Fruit fly (Drosophila melanogaster) whole organism, embryonic: ENCODE results near the gene CG12659.

Source experiments
- Atf6 ChIP-seq: fragments of 200-800 bp; sonication (Bioruptor generic); IDR thresholded peaks from 2 replicates; pipeline ENCODE4 v1.3.6; 2022; ENCODE audit warnings: missing biosample characterization, missing genetic modification characterization
- CG10654 ChIP-seq: fragments of 200-800 bp; sonication (Bioruptor generic); optimal IDR thresholded peaks from 2 replicates; lab custom pipeline; 2016; ENCODE audit warnings: missing biosample characterization, missing genetic modification characterization
- CG10959 ChIP-seq: fragments of 200-800 bp; sonication (Bioruptor generic); IDR thresholded peaks from 2 replicates; pipeline ENCODE4 v1.3.6; 2022; ENCODE audit warnings: missing biosample characterization, missing genetic modification characterization
- CG11085 ChIP-seq: fragments of 200-800 bp; sonication (Bioruptor generic); IDR thresholded peaks from 2 replicates; pipeline ENCODE4 v1.3.6; 2022; ENCODE audit warnings: missing biosample characterization, missing genetic modification characterization
- CG11723 ChIP-seq: fragments of 200-800 bp; sonication (Bioruptor generic); optimal IDR thresholded peaks from 2 replicates; lab custom pipeline; 2017; ENCODE audit warnings: missing biosample characterization, mild to moderate bottlenecking, missing genetic modification characterization
- CG12391 ChIP-seq: fragments of 200-800 bp; sonication (Bioruptor generic); optimal IDR thresholded peaks from 3 replicates; lab custom pipeline; 2018; ENCODE audit warnings: missing biosample characterization, mild to moderate bottlenecking, missing genetic modification characterization, moderate library complexity
- CG12659 ChIP-seq: fragments of 200-800 bp; sonication (Bioruptor generic); optimal IDR thresholded peaks from 3 replicates; lab custom pipeline; 2017; ENCODE audit warnings: mild to moderate bottlenecking, missing biosample characterization, missing genetic modification reagents, missing genetic modification characterization
- CG12942 ChIP-seq: fragments of 200-800 bp; sonication (Bioruptor generic); optimal IDR thresholded peaks from 3 replicates; lab custom pipeline; 2016; ENCODE audit warnings: missing biosample characterization, missing genetic modification characterization
- CG14441 ChIP-seq: fragments of 200-800 bp; sonication (Bioruptor generic); IDR thresholded peaks from 2 replicates; pipeline ENCODE4 v1.3.6; 2022; ENCODE audit warnings: missing biosample characterization, missing genetic modification characterization
- CG14860 ChIP-seq: fragments of 200-800 bp; sonication (Bioruptor generic); IDR thresholded peaks from 3 replicates; pipeline ENCODE4 v1.3.6; 2022; ENCODE audit warnings: missing biosample characterization, missing genetic modification characterization; ENCODE audit not compliant: partially characterized antibody
- CG15073 ChIP-seq: fragments of 200-800 bp; sonication (Bioruptor generic); optimal IDR thresholded peaks from 2 replicates; lab custom pipeline; 2016; ENCODE audit warnings: missing biosample characterization, missing genetic modification characterization
- CG15269 ChIP-seq: fragments of 200-800 bp; sonication (Bioruptor generic); optimal IDR thresholded peaks from 2 replicates; lab custom pipeline; 2018; ENCODE audit warnings: missing biosample characterization, mild to moderate bottlenecking, missing genetic modification characterization, moderate library complexity
- CG17385 ChIP-seq: fragments of 200-800 bp; sonication (Bioruptor generic); optimal IDR thresholded peaks from 3 replicates; lab custom pipeline; 2018; ENCODE audit warnings: missing biosample characterization, mild to moderate bottlenecking, missing genetic modification characterization
- CG17912 ChIP-seq: fragments of 200-800 bp; sonication (Bioruptor generic); optimal IDR thresholded peaks from 2 replicates; lab custom pipeline; 2018; ENCODE audit warnings: missing biosample characterization, mild to moderate bottlenecking, missing genetic modification characterization
- CG2129 ChIP-seq: fragments of 200-800 bp; sonication (Bioruptor generic); IDR thresholded peaks from 2 replicates; pipeline ENCODE4 v1.3.6; 2022; ENCODE audit warnings: missing biosample characterization, missing genetic modification characterization; ENCODE audit not compliant: partially characterized antibody
- CG30403 ChIP-seq: fragments of 200-800 bp; sonication (Bioruptor generic); optimal IDR thresholded peaks from 3 replicates; lab custom pipeline; 2016; ENCODE audit warnings: missing biosample characterization, missing genetic modification characterization
- CG32772 ChIP-seq: fragments of 200-800 bp; sonication (Bioruptor generic); IDR thresholded peaks from 2 replicates; pipeline ENCODE4 v1.3.6; 2022; ENCODE audit warnings: missing biosample characterization, missing genetic modification characterization
- CG34376 ChIP-seq: fragments of 200-800 bp; sonication (Bioruptor generic); optimal IDR thresholded peaks from 2 replicates; lab custom pipeline; 2018; ENCODE audit warnings: missing biosample characterization, mild to moderate bottlenecking, missing genetic modification characterization
- CG43689 ChIP-seq: fragments of 200-800 bp; sonication (Bioruptor generic); IDR thresholded peaks from 2 replicates; pipeline ENCODE4 v1.3.6; 2022; ENCODE audit warnings: missing biosample characterization, missing genetic modification characterization
- CG4820 ChIP-seq: fragments of 200-800 bp; sonication (Bioruptor generic); optimal IDR thresholded peaks from 3 replicates; lab custom pipeline; 2016; ENCODE audit warnings: missing biosample characterization, missing genetic modification characterization
- CG6765 ChIP-seq: fragments of 200-800 bp; sonication (Bioruptor generic); optimal IDR thresholded peaks from 3 replicates; lab custom pipeline; 2017; ENCODE audit warnings: missing biosample characterization, mild to moderate bottlenecking, missing genetic modification characterization
- CG7963 ChIP-seq: fragments of 200-800 bp; sonication (Bioruptor generic); IDR thresholded peaks from 3 replicates; pipeline ENCODE4 v1.3.6; 2022; ENCODE audit warnings: missing biosample characterization, missing genetic modification characterization; ENCODE audit not compliant: partially characterized antibody
- CG8359 ChIP-seq: fragments of 200-800 bp; sonication (Bioruptor generic); optimal IDR thresholded peaks from 2 replicates; lab custom pipeline; 2017; ENCODE audit warnings: missing biosample characterization, mild to moderate bottlenecking, missing genetic modification characterization, borderline replicate concordance
- Chrac-16 ChIP-seq: fragments of 200-800 bp; sonication (Bioruptor generic); optimal IDR thresholded peaks from 3 replicates; lab custom pipeline; 2016; ENCODE audit warnings: missing biosample characterization, missing genetic modification characterization
- Doc2 ChIP-seq: fragments of 200-800 bp; sonication (Bioruptor generic); IDR thresholded peaks from 2 replicates; pipeline ENCODE4 v1.3.6; 2022; ENCODE audit warnings: missing biosample characterization, missing genetic modification characterization
- Dref ChIP-seq: fragments of 200-800 bp; sonication (Bioruptor generic); IDR thresholded peaks from 2 replicates; pipeline ENCODE4 v1.3.6; 2022; ENCODE audit warnings: missing biosample characterization, missing genetic modification characterization
- HLH3B ChIP-seq: fragments of 200-800 bp; sonication (Bioruptor generic); IDR thresholded peaks from 2 replicates; pipeline ENCODE4 v1.3.6; 2022; ENCODE audit warnings: missing biosample characterization, missing genetic modification characterization
- Hand ChIP-seq: fragments of 200-800 bp; sonication (Bioruptor generic); optimal IDR thresholded peaks from 2 replicates; lab custom pipeline; 2017; ENCODE audit warnings: mild to moderate bottlenecking, missing biosample characterization, missing genetic modification reagents, missing genetic modification characterization
- Hr39 ChIP-seq: fragments of >200 bp; optimal IDR thresholded peaks from 2 replicates; lab custom pipeline; 2017
- Hr78 ChIP-seq, 2 experiments: fragments of 200-800 bp in 1 of 2; fragments of >200 bp in 1 of 2; sonication (Bioruptor generic) in 1 of 2; optimal IDR thresholded peaks; 2 replicates each; lab custom pipeline; 2017 to 2019; ENCODE audit warnings: missing biosample characterization in 2 of 2, missing genetic modification characterization in 2 of 2, mild to moderate bottlenecking in 1 of 2, moderate library complexity in 1 of 2
- Lim3 ChIP-seq: fragments of 200-800 bp; sonication (Bioruptor generic); IDR thresholded peaks from 2 replicates; pipeline ENCODE4 v1.3.6; 2022; ENCODE audit warnings: missing biosample characterization, missing genetic modification characterization
- Lpt ChIP-seq: fragments of >200 bp; optimal IDR thresholded peaks from 2 replicates; lab custom pipeline; 2018; ENCODE audit warnings: missing biosample characterization, missing genetic modification characterization
- MTF-1 ChIP-seq: fragments of 200-800 bp; sonication (Bioruptor generic); optimal IDR thresholded peaks from 2 replicates; lab custom pipeline; 2018; ENCODE audit warnings: missing biosample characterization, mild to moderate bottlenecking, missing genetic modification characterization, borderline replicate concordance
- Poxn ChIP-seq: fragments of 200-800 bp; sonication (Bioruptor generic); IDR thresholded peaks from 2 replicates; pipeline ENCODE4 v1.3.6; 2022; ENCODE audit warnings: missing biosample characterization, missing genetic modification characterization
- Usf ChIP-seq: fragments of 200-800 bp; sonication (Bioruptor generic); optimal IDR thresholded peaks from 2 replicates; lab custom pipeline; 2017; ENCODE audit warnings: missing genotype, missing biosample characterization, missing genetic modification characterization
- ap ChIP-seq: fragments of 200-800 bp; sonication (Bioruptor generic); IDR thresholded peaks from 2 replicates; pipeline ENCODE4 v1.3.6; 2022; ENCODE audit warnings: missing biosample characterization, missing genetic modification characterization
- da ChIP-seq: fragments of 200-800 bp; sonication (Bioruptor generic); optimal IDR thresholded peaks from 2 replicates; lab custom pipeline; 2016; ENCODE audit warnings: missing biosample characterization, missing genetic modification characterization
- dati ChIP-seq: fragments of 200-800 bp; sonication (Bioruptor generic); IDR thresholded peaks from 2 replicates; pipeline ENCODE4 v1.3.6; 2022; ENCODE audit warnings: missing biosample characterization, missing genetic modification characterization
- dpn ChIP-seq, 2 experiments: fragments of 200-800 bp; sonication (Bioruptor generic); optimal IDR thresholded peaks; 3 replicates each; lab custom pipeline; 2016; ENCODE audit warnings: missing biosample characterization in 2 of 2, missing genetic modification characterization in 2 of 2
- gro ChIP-seq: fragments of 200-800 bp; sonication (Bioruptor generic); optimal IDR thresholded peaks from 2 replicates; lab custom pipeline; 2016; ENCODE audit warnings: missing biosample characterization, missing genetic modification characterization
- hb ChIP-seq: fragments of 200-800 bp; sonication (Bioruptor generic); IDR thresholded peaks from 3 replicates; pipeline ENCODE4 v1.3.6; 2022; ENCODE audit warnings: missing biosample characterization, missing genetic modification characterization; ENCODE audit not compliant: partially characterized antibody
- hkb ChIP-seq, 2 experiments: fragments of 200-800 bp in 1 of 2; fragments of >200 bp in 1 of 2; sonication (Bioruptor generic) in 1 of 2; IDR thresholded peaks in 1 of 2; optimal IDR thresholded peaks in 1 of 2; 2 replicates each; pipeline versions ENCODE4 v1.3.6 to Lab custom; 2017 to 2022; ENCODE audit warnings: missing biosample characterization in 1 of 2, missing genetic modification characterization in 1 of 2
- nom ChIP-seq: fragments of 200-800 bp; sonication (Bioruptor generic); optimal IDR thresholded peaks from 2 replicates; lab custom pipeline; 2017; ENCODE audit warnings: missing biosample characterization, missing genetic modification characterization, mild to moderate bottlenecking, moderate library complexity, missing genetic modification reagents
- pzg ChIP-seq: fragments of 200-800 bp; sonication (Bioruptor generic); optimal IDR thresholded peaks from 3 replicates; lab custom pipeline; 2018; ENCODE audit warnings: missing biosample characterization, mild to moderate bottlenecking, missing genetic modification characterization, moderate library complexity
- ranshi ChIP-seq: fragments of 200-800 bp; sonication (Bioruptor generic); IDR thresholded peaks from 2 replicates; pipeline ENCODE4 v1.3.6; 2022; ENCODE audit warnings: missing biosample characterization, missing genetic modification characterization
- slp2 ChIP-seq: fragments of 200-800 bp; sonication (Bioruptor generic); optimal IDR thresholded peaks from 2 replicates; lab custom pipeline; 2016; ENCODE audit warnings: missing biosample characterization, missing genetic modification characterization
- tgo ChIP-seq: fragments of 200-800 bp; sonication (Bioruptor generic); IDR thresholded peaks from 3 replicates; pipeline ENCODE4 v1.3.6; 2022; ENCODE audit warnings: missing biosample characterization, missing genetic modification characterization
- tup ChIP-seq: fragments of 200-800 bp; sonication (Bioruptor generic); optimal IDR thresholded peaks from 2 replicates; lab custom pipeline; 2016; ENCODE audit warnings: missing biosample characterization, mild to moderate bottlenecking, missing genetic modification characterization, moderate library complexity
- usp ChIP-seq: fragments of >200 bp; optimal IDR thresholded peaks from 2 replicates; lab custom pipeline; 2017; ENCODE audit warnings: missing biosample characterization, missing genetic modification characterization
- vfl ChIP-seq: fragments of 200-800 bp; sonication (Bioruptor generic); optimal IDR thresholded peaks from 2 replicates; lab custom pipeline; 2016; ENCODE audit warnings: missing biosample characterization, missing genetic modification characterization
- wdn ChIP-seq: fragments of 200-800 bp; sonication (Bioruptor generic); IDR thresholded peaks from 2 replicates; pipeline ENCODE4 v1.3.6; 2022; ENCODE audit warnings: missing biosample characterization, missing genetic modification characterization

The CG12659 gene

dm6 chrX:8588607-8589171, 2.8 kb downstream of the CG12659 start, which contains the start of gene CG12081 (continued):
- no peak for TF ChIP-seq CG34376 (GFP tag; lab: Kevin White, UChicago)
- TF ChIP-seq MTF-1, result no peak
- TF ChIP-seq CG11085 (GFP tag; lab: Robert Waterston, UW), result no peak
- no peak for TF ChIP-seq tgo
- peak; percentile 87 for TF ChIP-seq CG7963 (GFP tag; lab: Robert Waterston, UW)
- TF ChIP-seq CG32772, result no peak
- no peak for TF ChIP-seq tup (GFP tag; lab: Kevin White, UChicago)
- TF ChIP-seq Poxn, result no peak
- TF ChIP-seq ranshi (GFP tag; lab: Robert Waterston, UW), result no peak
- TF ChIP-seq ap (GFP tag; lab: Robert Waterston, UW), result no peak
- no peak for TF ChIP-seq da (GFP tag; lab: Kevin White, UChicago)
- TF ChIP-seq CG2129, result no peak; the same call in 1 of the 2 replicates
- no peak for TF ChIP-seq CG15073 (GFP tag; lab: Kevin White, UChicago)
- no peak for TF ChIP-seq Lim3
- TF ChIP-seq CG14860 (GFP tag; lab: Robert Waterston, UW), result peak; percentile 87
- TF ChIP-seq CG6765, result no peak
- no peak for TF ChIP-seq CG8359 (GFP tag; lab: Kevin White, UChicago)
- no peak for TF ChIP-seq vfl (GFP tag; lab: Kevin White, UChicago)
- TF ChIP-seq Hr78 (GFP tag; optimal IDR thresholded peaks at IDR 0.05; lab: Kevin White, UChicago), result no peak
- TF ChIP-seq CG15269 (tag; lab: Kevin White, UChicago), result no peak
- no peak for TF ChIP-seq Doc2 (GFP tag; lab: Robert Waterston, UW)
- no peak for TF ChIP-seq hkb (optimal IDR thresholded peaks at IDR 0.05; lab: Kevin White, UChicago)
- TF ChIP-seq hkb (GFP tag; IDR thresholded peaks at IDR 0.05; lab: Robert Waterston, UW), result no peak
- no peak for TF ChIP-seq CG14441 (GFP tag; lab: Robert Waterston, UW)
- 0 out of 2 replicates have a peak, but pooled peaks have one; percentile 15 for TF ChIP-seq Atf6
- TF ChIP-seq Hand (GFP tag; lab: Kevin White, UChicago), result no peak
- no peak for TF ChIP-seq CG4820 (GFP tag; lab: Kevin White, UChicago)
- TF ChIP-seq CG17912, result no peak
- TF ChIP-seq CG12659 (GFP tag; lab: Kevin White, UChicago), result peak; percentile 90
- TF ChIP-seq CG17385 (GFP tag; lab: Kevin White, UChicago), result no peak
- TF ChIP-seq Lpt (GFP tag; lab: Kevin White, UChicago), result no peak
- peak; percentile 17 for TF ChIP-seq nom
- TF ChIP-seq slp2 (GFP tag; lab: Kevin White, UChicago), result no peak
- TF ChIP-seq CG30403 (GFP tag; lab: Kevin White, UChicago), result no peak
- no peak for TF ChIP-seq Hr39 (lab: Kevin White, UChicago)
- TF ChIP-seq CG12391, result no peak
- no peak for TF ChIP-seq Usf (GFP tag; lab: Kevin White, UChicago)
- TF ChIP-seq wdn (GFP tag; lab: Robert Waterston, UW), result no peak
- no peak for TF ChIP-seq CG10654 (GFP tag; lab: Kevin White, UChicago)
- no peak for TF ChIP-seq dpn (GFP tag; optimal IDR thresholded peaks at IDR 0.05; lab: Kevin White, UChicago)
- TF ChIP-seq Chrac-16 (GFP tag; lab: Kevin White, UChicago), result no peak
- no peak for TF ChIP-seq CG10959 (GFP tag; lab: Robert Waterston, UW)
- TF ChIP-seq gro (GFP tag; lab: Kevin White, UChicago), result no peak
- TF ChIP-seq hb (GFP tag; lab: Robert Waterston, UW), result peak; percentile 85
- TF ChIP-seq dati (GFP tag; lab: Robert Waterston, UW), result no peak
- no peak for TF ChIP-seq CG11723 (GFP tag; lab: Kevin White, UChicago)
- peak; percentile 89 for TF ChIP-seq Dref (GFP tag; lab: Robert Waterston, UW)
- TF ChIP-seq usp (GFP tag; lab: Kevin White, UChicago), result no peak
- TF ChIP-seq HLH3B (GFP tag; lab: Robert Waterston, UW), result no peak
- no peak for TF ChIP-seq CG12942 (GFP tag; lab: Kevin White, UChicago)
- TF ChIP-seq pzg (GFP tag; lab: Kevin White, UChicago), result peak; percentile 80
- no peak for TF ChIP-seq CG43689 (GFP tag; lab: Robert Waterston, UW)
